Worm (Caenorhabditis elegans) whole organism, mixed stage, embryonic: Measurements from ENCODE around the gene T12B5.15.

Experiments used
- bed-3 ChIP-seq: fragments of 200-800 bp; sonication (Bioruptor generic); optimal IDR thresholded peaks from 3 replicates; lab custom pipeline; 2018; ENCODE audit warnings: mild to moderate bottlenecking, missing genetic modification characterization, moderate library complexity, missing compliant biosample characterization
- blmp-1 ChIP-seq: fragments of 150-350 bp; optimal IDR thresholded peaks from 2 replicates; lab custom pipeline; 2014; ENCODE audit warnings: missing biosample characterization, missing genetic modification characterization
- ceh-39 ChIP-seq: fragments of 150-350 bp; optimal IDR thresholded peaks from 2 replicates; lab custom pipeline; 2014; ENCODE audit warnings: missing biosample characterization, missing genetic modification characterization
- ceh-83 ChIP-seq: fragments of 200-800 bp; sonication (Bioruptor generic); optimal IDR thresholded peaks from 2 replicates; lab custom pipeline; 2018; ENCODE audit warnings: mild to moderate bottlenecking, missing genetic modification characterization, missing compliant biosample characterization
- ces-1 ChIP-seq: fragments of 150-350 bp; optimal IDR thresholded peaks from 2 replicates; lab custom pipeline; 2014; ENCODE audit warnings: missing biosample characterization, missing genetic modification reagents, missing genetic modification characterization
- cnd-1 ChIP-seq: fragments of 200-800 bp; sonication (Bioruptor generic); optimal IDR thresholded peaks from 2 replicates; lab custom pipeline; 2018; ENCODE audit warnings: mild to moderate bottlenecking, missing genetic modification characterization, missing compliant biosample characterization
- drap-1 ChIP-seq: fragments of 200-800 bp; sonication (Bioruptor generic); optimal IDR thresholded peaks from 3 replicates; lab custom pipeline; 2018; ENCODE audit warnings: mild to moderate bottlenecking, missing genetic modification characterization, missing compliant biosample characterization
- elt-1 ChIP-seq: sonication (generic microtip); optimal IDR thresholded peaks from 2 replicates; lab custom pipeline; 2017; ENCODE audit warnings: missing genetic modification characterization, mild to moderate bottlenecking, missing compliant biosample characterization, antibody characterized with exemption, moderate library complexity, borderline replicate concordance; ENCODE audit not compliant: insufficient read depth
- elt-3 ChIP-seq: fragments of 150-350 bp; optimal IDR thresholded peaks from 2 replicates; lab custom pipeline; 2014; ENCODE audit warnings: missing biosample characterization, missing genetic modification characterization
- flh-1 ChIP-seq: fragments of 200-800 bp; sonication (Bioruptor generic); optimal IDR thresholded peaks from 2 replicates; lab custom pipeline; 2018; ENCODE audit warnings: mild to moderate bottlenecking, missing genetic modification characterization, moderate library complexity, missing compliant biosample characterization
- ham-2 ChIP-seq: fragments of 200-800 bp; sonication (Bioruptor generic); optimal IDR thresholded peaks from 2 replicates; lab custom pipeline; 2018; ENCODE audit warnings: mild to moderate bottlenecking, missing genetic modification characterization, missing compliant biosample characterization
- hlh-1 ChIP-seq: fragments of 150-350 bp; optimal IDR thresholded peaks from 2 replicates; lab custom pipeline; 2014; ENCODE audit warnings: missing biosample characterization, missing genetic modification reagents, missing genetic modification characterization
- lin-13 ChIP-seq: fragments of 150-350 bp; optimal IDR thresholded peaks from 2 replicates; lab custom pipeline; 2014; ENCODE audit warnings: missing biosample characterization, missing genetic modification characterization
- lin-32 ChIP-seq: fragments of 200-800 bp; sonication (Bioruptor generic); optimal IDR thresholded peaks from 2 replicates; lab custom pipeline; 2018; ENCODE audit warnings: mild to moderate bottlenecking, missing genetic modification characterization, missing compliant biosample characterization
- lsy-2 ChIP-seq: fragments of 150-350 bp; optimal IDR thresholded peaks from 2 replicates; lab custom pipeline; 2014; ENCODE audit warnings: missing biosample characterization, missing genetic modification characterization
- mab-5 ChIP-seq: fragments of 150-350 bp; optimal IDR thresholded peaks from 2 replicates; lab custom pipeline; 2014; ENCODE audit warnings: missing biosample characterization, missing genetic modification characterization
- mep-1 ChIP-seq: fragments of 150-350 bp; optimal IDR thresholded peaks from 2 replicates; lab custom pipeline; 2017; ENCODE audit warnings: missing biosample characterization, missing genetic modification reagents, missing genetic modification characterization, inconsistent platforms
- mls-2 ChIP-seq: sonication (generic microtip); optimal IDR thresholded peaks from 2 replicates; lab custom pipeline; 2016; ENCODE audit warnings: mild to moderate bottlenecking, missing genetic modification characterization, moderate library complexity, missing compliant biosample characterization
- nhr-2 ChIP-seq: fragments of 150-350 bp; optimal IDR thresholded peaks from 2 replicates; lab custom pipeline; 2014; ENCODE audit warnings: missing biosample characterization, missing genetic modification characterization
- nhr-237 ChIP-seq: fragments of 150-350 bp; optimal IDR thresholded peaks from 2 replicates; lab custom pipeline; 2014; ENCODE audit warnings: missing biosample characterization, missing genetic modification characterization
- nhr-28 ChIP-seq: fragments of 150-350 bp; optimal IDR thresholded peaks from 2 replicates; lab custom pipeline; 2014; ENCODE audit warnings: missing biosample characterization, missing genetic modification characterization
- nhr-76 ChIP-seq: sonication (generic microtip); optimal IDR thresholded peaks from 2 replicates; lab custom pipeline; 2017; ENCODE audit warnings: missing biosample characterization, missing genetic modification characterization
- pha-4 ChIP-seq: fragments of 150-350 bp; optimal IDR thresholded peaks from 2 replicates; lab custom pipeline; 2018; ENCODE audit warnings: missing biosample characterization, missing genetic modification reagents, missing genetic modification characterization
- sem-2 ChIP-seq: fragments of 200-800 bp; sonication (Bioruptor generic); optimal IDR thresholded peaks from 2 replicates; lab custom pipeline; 2018; ENCODE audit warnings: mild to moderate bottlenecking, missing genetic modification characterization, missing compliant biosample characterization
- snpc-4 ChIP-seq: fragments of 150-350 bp; optimal IDR thresholded peaks from 2 replicates; lab custom pipeline; 2014; ENCODE audit warnings: missing biosample characterization, missing genetic modification characterization
- sptf-1 ChIP-seq: sonication (generic microtip); optimal IDR thresholded peaks from 2 replicates; lab custom pipeline; 2017; ENCODE audit warnings: mild to moderate bottlenecking, missing genetic modification characterization, moderate library complexity, missing compliant biosample characterization
- tbx-8 ChIP-seq: fragments of 200-800 bp; sonication (Bioruptor generic); optimal IDR thresholded peaks from 2 replicates; lab custom pipeline; 2018; ENCODE audit warnings: mild to moderate bottlenecking, missing genetic modification characterization, moderate library complexity, missing compliant biosample characterization
- unc-39 ChIP-seq: fragments of 150-350 bp; optimal IDR thresholded peaks from 2 replicates; lab custom pipeline; 2014; ENCODE audit warnings: missing biosample characterization, missing genetic modification characterization
- unc-62 ChIP-seq: fragments of 150-350 bp; optimal IDR thresholded peaks from 2 replicates; lab custom pipeline; 2014; ENCODE audit warnings: missing biosample characterization, missing genetic modification reagents, missing genetic modification characterization
- zip-8 ChIP-seq: fragments of 150-350 bp; optimal IDR thresholded peaks from 2 replicates; lab custom pipeline; 2014; ENCODE audit warnings: missing biosample characterization, missing genetic modification characterization
- ztf-11 ChIP-seq: fragments of 150-350 bp; optimal IDR thresholded peaks from 2 replicates; lab custom pipeline; 2014; ENCODE audit warnings: missing biosample characterization, missing genetic modification characterization

The T12B5.15 gene

DNA sequence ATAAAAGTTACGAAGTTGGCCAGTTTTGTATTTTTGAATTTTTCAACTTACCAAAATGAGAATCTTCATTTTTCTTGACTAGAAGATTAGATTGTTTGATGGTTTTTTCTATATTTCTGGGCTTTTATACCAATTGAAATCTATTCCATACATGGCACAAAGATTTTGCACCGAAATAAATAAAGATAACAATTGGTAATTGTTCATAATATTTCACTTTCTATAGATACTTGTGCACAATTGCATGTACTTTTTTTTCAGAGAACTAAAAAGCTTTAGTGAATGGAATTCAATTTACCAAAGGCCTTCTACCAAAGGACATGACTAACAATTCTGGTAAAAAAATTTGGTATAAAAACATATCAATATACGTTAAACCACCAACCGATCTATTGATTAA is at the start of gene T12B5.15, which contains the start of gene T12B5.14:
Gene T12B5.15 (minus strand): TSS at position 101 of the 400 bp plus-strand sequence.
Gene T12B5.14 (plus strand): TSS at position 321 of the 400 bp plus-strand sequence.
- TF ChIP-seq sptf-1 (tag; lab: Kevin White, UChicago) (no peak), flh-1 (GFP tag; lab: Kevin White, UChicago) (no peak), ham-2 (no peak), blmp-1 (no peak), hlh-1 (tag; lab: Kevin White, UChicago) (no peak), bed-3 (GFP tag; lab: Kevin White, UChicago) (no peak), mep-1 (no peak), drap-1 (GFP tag; lab: Kevin White, UChicago) (no peak), lin-32 (GFP tag; lab: Kevin White, UChicago) (no peak), ceh-39 (tag; lab: Kevin White, UChicago) (no peak), snpc-4 (no peak), mls-2 (tag; lab: Kevin White, UChicago) (no peak)

DNA sequence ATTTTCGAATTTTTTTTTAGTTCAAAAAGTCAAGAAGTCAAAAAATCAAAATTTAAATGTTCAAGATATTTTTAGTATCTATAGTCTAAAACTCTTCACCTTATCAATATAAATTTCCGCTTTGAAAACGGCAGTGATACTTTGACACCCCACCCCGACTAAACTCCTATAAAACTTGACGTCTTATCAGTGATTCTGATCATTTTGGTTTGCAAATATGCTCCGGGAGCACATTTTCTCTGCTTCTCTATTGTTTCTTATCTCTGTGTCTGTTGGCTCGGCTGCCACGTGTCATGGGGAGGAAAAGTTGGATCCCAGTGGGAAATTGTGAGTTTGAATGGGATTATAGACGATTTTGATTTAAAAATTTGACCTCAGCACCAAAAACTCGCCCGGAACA is 48.1 kb upstream of the T12B5.15 start, which contains the start of gene clec-150:
Gene clec-150 (plus strand): TSS at position 198 of the 400 bp plus-strand sequence.
- TF ChIP-seq unc-62 (GFP tag; lab: Kevin White, UChicago) (no peak), cnd-1 (tag; lab: Kevin White, UChicago) (no peak), lsy-2 (tag; lab: Kevin White, UChicago) (no peak), unc-39 (tag; lab: Kevin White, UChicago) (no peak), sem-2 (no peak), mep-1 (no peak), ceh-39 (tag; lab: Kevin White, UChicago) (no peak), lin-13 (no peak), zip-8 (tag; lab: Kevin White, UChicago) (no peak), nhr-76 (tag; lab: Kevin White, UChicago) (no peak), bed-3 (GFP tag; lab: Kevin White, UChicago) (no peak), mab-5 (tag; lab: Kevin White, UChicago) (no peak), elt-3 (no peak), ztf-11 (tag; lab: Kevin White, UChicago) (no peak), lin-32 (GFP tag; lab: Kevin White, UChicago) (no peak), blmp-1 (no peak)
- TF ChIP-seq, all 35 proteins: peak for 0

DNA sequence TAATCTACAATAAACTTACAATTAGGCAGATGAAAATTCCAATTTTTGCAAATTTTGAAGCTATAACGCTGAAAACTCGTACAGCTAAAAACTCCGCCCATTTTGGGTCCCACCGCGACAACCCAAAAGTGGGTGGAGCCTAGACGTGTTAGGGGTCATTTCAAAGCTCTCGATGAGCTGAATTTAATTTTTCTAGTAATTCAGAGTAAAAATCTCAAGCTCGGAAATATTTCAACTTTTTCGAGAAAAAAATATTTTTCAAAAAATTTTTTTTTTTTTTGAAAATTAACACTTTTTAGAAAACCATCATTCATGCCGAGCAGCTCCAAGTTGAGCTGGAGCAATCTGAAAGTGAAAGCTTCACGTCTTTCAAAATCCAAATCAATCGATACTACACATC is 46.8 kb upstream of the T12B5.15 start, which contains the start of gene R06B10.7:
Gene R06B10.7 (minus strand): TSS at position 101 of the 400 bp plus-strand sequence.
- no peak for TF ChIP-seq elt-1 (tag; lab: Kevin White, UChicago)
- TF ChIP-seq zip-8 (tag; lab: Kevin White, UChicago), result no peak
- no peak for TF ChIP-seq ceh-39 (tag; lab: Kevin White, UChicago)
- no peak for TF ChIP-seq pha-4 (tag; lab: Kevin White, UChicago)

DNA sequence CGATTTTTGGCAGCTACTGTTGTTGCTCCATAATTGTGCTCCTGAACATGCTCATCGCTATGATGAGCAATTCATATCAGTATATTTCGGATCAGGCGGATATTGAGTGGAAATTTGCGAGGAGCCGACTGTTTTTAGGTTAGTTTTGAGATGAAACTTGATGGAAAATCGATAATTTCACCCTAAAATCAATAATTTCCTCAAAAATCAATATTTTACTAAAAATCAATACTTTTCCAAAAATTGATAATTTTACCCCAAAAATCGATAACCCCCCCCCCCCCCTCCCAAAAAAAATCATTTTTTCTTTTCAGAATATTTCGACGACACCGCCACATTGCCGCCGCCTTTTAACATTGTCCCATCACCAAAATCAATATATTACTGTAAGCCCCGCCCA is 44.4 kb upstream of the T12B5.15 start:
- TF ChIP-seq ceh-83 (GFP tag; lab: Kevin White, UChicago) (no peak), drap-1 (GFP tag; lab: Kevin White, UChicago) (no peak), flh-1 (GFP tag; lab: Kevin White, UChicago) (no peak), tbx-8 (GFP tag; lab: Kevin White, UChicago) (no peak), ces-1 (GFP tag; lab: Kevin White, UChicago) (no peak), lsy-2 (tag; lab: Kevin White, UChicago) (no peak), nhr-237 (tag; lab: Kevin White, UChicago) (no peak), lin-13 (no peak), sptf-1 (tag; lab: Kevin White, UChicago) (no peak), nhr-28 (tag; lab: Kevin White, UChicago) (no peak), bed-3 (GFP tag; lab: Kevin White, UChicago) (no peak), blmp-1 (no peak), elt-3 (no peak), pha-4 (tag; lab: Kevin White, UChicago) (no peak), unc-62 (GFP tag; lab: Kevin White, UChicago) (no peak), nhr-2 (tag; lab: Kevin White, UChicago) (no peak), elt-1 (tag; lab: Kevin White, UChicago) (no peak), nhr-76 (tag; lab: Kevin White, UChicago) (no peak)

DNA sequence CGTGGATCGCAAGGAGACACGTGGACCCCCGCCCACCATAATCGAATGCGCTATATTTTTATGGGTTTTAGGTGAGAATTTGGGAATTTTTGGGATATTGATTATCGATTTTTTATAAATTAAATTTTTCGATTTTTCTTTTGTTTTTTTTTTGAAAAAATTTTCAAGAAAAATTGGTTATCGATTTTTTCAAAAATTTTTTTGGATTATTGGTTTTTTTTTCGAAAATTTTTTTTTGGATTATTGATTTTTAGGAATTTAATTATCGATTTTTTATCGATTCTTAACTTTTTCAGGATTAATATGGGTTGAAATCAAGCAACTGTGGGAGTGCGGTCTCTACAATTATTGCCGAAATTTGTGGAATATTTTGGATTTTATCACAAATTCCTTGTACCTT is 42.1 kb upstream of the T12B5.15 start:
- TF ChIP-seq lin-13, result no peak
- TF ChIP-seq lin-32 (GFP tag; lab: Kevin White, UChicago), result no peak
- no peak for TF ChIP-seq elt-1 (tag; lab: Kevin White, UChicago)
- TF ChIP-seq nhr-76 (tag; lab: Kevin White, UChicago), result no peak
- TF ChIP-seq drap-1 (GFP tag; lab: Kevin White, UChicago), result no peak
- no peak for TF ChIP-seq unc-39 (tag; lab: Kevin White, UChicago)
- no peak for TF ChIP-seq ztf-11 (tag; lab: Kevin White, UChicago)
- no peak for TF ChIP-seq sem-2
- TF ChIP-seq pha-4 (tag; lab: Kevin White, UChicago), result no peak
- no peak for TF ChIP-seq nhr-237 (tag; lab: Kevin White, UChicago)
- TF ChIP-seq nhr-28 (tag; lab: Kevin White, UChicago), result no peak
- TF ChIP-seq ceh-83 (GFP tag; lab: Kevin White, UChicago), result no peak
- no peak for TF ChIP-seq cnd-1 (tag; lab: Kevin White, UChicago)
- no peak for TF ChIP-seq nhr-2 (tag; lab: Kevin White, UChicago)
- TF ChIP-seq flh-1 (GFP tag; lab: Kevin White, UChicago), result no peak
- no peak for TF ChIP-seq bed-3 (GFP tag; lab: Kevin White, UChicago)
- no peak for TF ChIP-seq blmp-1
- TF ChIP-seq mls-2 (tag; lab: Kevin White, UChicago), result no peak
- no peak for TF ChIP-seq zip-8 (tag; lab: Kevin White, UChicago)
